Worm (Caenorhabditis elegans): ENCODE measurements around the gene sart-3.
A peak's percentile ranks its signal among the peaks of the same experiment; 100 is the strongest.

Gene sart-3

DNA sequence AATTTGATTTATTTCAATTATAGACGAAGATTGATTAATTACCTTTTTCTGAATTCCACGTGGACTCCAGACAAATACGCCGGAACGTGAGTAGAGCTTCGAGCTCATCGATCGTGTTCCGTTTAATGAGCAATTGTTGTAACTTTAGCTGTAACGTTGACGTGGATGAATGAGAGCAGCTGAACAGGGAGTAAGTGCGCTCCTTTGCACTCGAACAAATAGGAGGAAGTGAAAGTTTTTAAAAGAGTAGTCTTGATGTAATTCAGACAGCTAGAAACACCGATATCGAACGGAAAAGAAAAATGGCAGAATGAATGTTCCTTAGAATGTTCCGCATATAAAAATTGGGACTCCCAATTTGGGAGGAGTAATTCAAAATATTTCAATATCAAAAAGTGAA, 38.9 kb upstream of the sart-3 start, which contains the start of gene sec-31:
sec-31 (minus strand) TSS at position 148 of the 400 bp plus-strand sequence.
- TF ChIP-seq fkh-10 (GFP tag; optimal IDR thresholded peaks at IDR 0.05) (no peak), dpl-1 (GFP tag; optimal IDR thresholded peaks at IDR 0.05) (peak; percentile 28 to 74 (median 66)), skn-1 (tag; optimal IDR thresholded peaks at IDR 0.05) (peak; percentile 25), fkh-4 (tag; optimal IDR thresholded peaks at IDR 0.05; ENCODE audit: borderline replicate concordance) (no peak), hlh-4 (tag; optimal IDR thresholded peaks at IDR 0.05) (no peak), aha-1 (tag; optimal IDR thresholded peaks at IDR 0.05) (no peak), snpc-4 (tag; optimal IDR thresholded peaks at IDR 0.05) (no peak), ceh-63 (GFP tag; optimal IDR thresholded peaks at IDR 0.05) (no peak), lin-14 (GFP tag; optimal IDR thresholded peaks at IDR 0.05) (no peak), pax-3 (tag; optimal IDR thresholded peaks at IDR 0.05) (no peak), xbp-1 (tag; optimal IDR thresholded peaks at IDR 0.05) (peak; percentile 26), lin-35 (GFP tag; optimal IDR thresholded peaks at IDR 0.05) (peak; percentile 49 to 85), C34B4.2 (tag; optimal IDR thresholded peaks at IDR 0.05) (no peak), nhr-19 (GFP tag; conservative IDR thresholded peaks at IDR 0.05) (no peak), tbx-2 (tag; optimal IDR thresholded peaks at IDR 0.05) (no peak), pag-3 (tag; optimal IDR thresholded peaks at IDR 0.05; ENCODE audit: borderline replicate concordance, insufficient read depth) (no peak), jun-1 (tag; optimal IDR thresholded peaks at IDR 0.05) (no peak), grh-1 (GFP tag; IDR thresholded peaks at IDR 0.05) (no peak), lsy-2 (tag; optimal IDR thresholded peaks at IDR 0.05) (no peak), F16B12.6 (tag; optimal IDR thresholded peaks at IDR 0.05) (no peak), sox-4 (tag; optimal IDR thresholded peaks at IDR 0.05) (no peak), ceh-88 (GFP tag; IDR thresholded peaks at IDR 0.05) (no peak), rnt-1 (tag; optimal IDR thresholded peaks at IDR 0.05) (peak; percentile 28), unc-86 (tag; optimal IDR thresholded peaks at IDR 0.05) (no peak), blmp-1 (tag; optimal IDR thresholded peaks at IDR 0.05) (peak; percentile 97), lin-15B (tag; optimal IDR thresholded peaks at IDR 0.05) (no peak), nhr-11 (tag; optimal IDR thresholded peaks at IDR 0.05) (no peak), mep-1 (tag; optimal IDR thresholded peaks at IDR 0.05) (no peak), nhr-12 (tag; optimal IDR thresholded peaks at IDR 0.05) (no peak), swsn-7 (tag; optimal IDR thresholded peaks at IDR 0.05) (no peak), zag-1 (tag; optimal IDR thresholded peaks at IDR 0.05) (no peak), efl-1 (optimal IDR thresholded peaks at IDR 0.05) (peak; percentile 33 to 71), efl-1 (GFP tag; optimal IDR thresholded peaks at IDR 0.05 in 1 of 2) (peak; percentile 74 to 98), elt-2 (tag; optimal IDR thresholded peaks at IDR 0.05) (no peak), ceh-8 (GFP tag; optimal IDR thresholded peaks at IDR 0.05) (no peak), isw-1 (GFP tag; IDR thresholded peaks at IDR 0.05) (no peak), ama-1 (optimal IDR thresholded peaks at IDR 0.05) (no peak), nhr-76 (tag; optimal IDR thresholded peaks at IDR 0.05) (no peak), C16A3.4 (tag; optimal IDR thresholded peaks at IDR 0.05) (peak; percentile 21), lin-13 (GFP tag; optimal IDR thresholded peaks at IDR 0.05) (no peak), nhr-28 (tag; optimal IDR thresholded peaks at IDR 0.05) (no peak), lir-3 (tag; optimal IDR thresholded peaks at IDR 0.05; ENCODE audit: poor library complexity) (no peak), nhr-90 (tag; optimal IDR thresholded peaks at IDR 0.05; ENCODE audit: poor library complexity) (no peak), nhr-20 (tag; optimal IDR thresholded peaks at IDR 0.05) (no peak), hpl-2 (GFP tag; optimal IDR thresholded peaks at IDR 0.05) (no peak), egl-27 (tag; optimal IDR thresholded peaks at IDR 0.05) (no peak)

Measured in whole organism, L1 larva.